Worm (Caenorhabditis elegans) whole organism, young adult: Measurements from ENCODE around the gene T24B8.4.

Experiments
- D2030.7 ChIP-seq: fragments of 200-800 bp; sonication (Bioruptor generic); IDR thresholded peaks from 2 replicates; pipeline ENCODE4 v1.3.6; 2022; ENCODE audit warnings: missing genetic modification reagents, missing genetic modification characterization, missing compliant biosample characterization
- T26A5.8 ChIP-seq: sonication (generic microtip); optimal IDR thresholded peaks from 2 replicates; lab custom pipeline; 2016; ENCODE audit warnings: missing genetic modification characterization, missing compliant biosample characterization
- Y53F4B.3 ChIP-seq: fragments of 200-800 bp; sonication (Bioruptor generic); IDR thresholded peaks from 2 replicates; pipeline ENCODE4 v1.3.6; 2022; ENCODE audit warnings: missing genetic modification reagents, missing genetic modification characterization, missing compliant biosample characterization
- ZK185.1 ChIP-seq: sonication (generic microtip); optimal IDR thresholded peaks from 2 replicates; lab custom pipeline; 2016; ENCODE audit warnings: mild to moderate bottlenecking, missing genetic modification characterization, missing compliant biosample characterization; ENCODE audit not compliant: poor library complexity, severe bottlenecking
- aptf-3 ChIP-seq: fragments of 200-800 bp; sonication (Bioruptor generic); IDR thresholded peaks from 2 replicates; pipeline ENCODE4 v1.3.6; 2022; ENCODE audit warnings: missing genetic modification characterization, missing compliant biosample characterization
- atf-7 ChIP-seq: sonication (generic microtip); optimal IDR thresholded peaks from 2 replicates; lab custom pipeline; 2017; ENCODE audit warnings: mild to moderate bottlenecking, missing genetic modification characterization, missing compliant biosample characterization
- attf-5 ChIP-seq: fragments of 200-800 bp; sonication (Bioruptor generic); optimal IDR thresholded peaks from 2 replicates; lab custom pipeline; 2018; ENCODE audit warnings: mild to moderate bottlenecking, missing genetic modification characterization, missing compliant biosample characterization
- attf-6 ChIP-seq: fragments of 200-800 bp; sonication (Bioruptor generic); IDR thresholded peaks from 2 replicates; pipeline ENCODE4 v1.3.6; 2022; ENCODE audit warnings: missing genetic modification reagents, missing genetic modification characterization, missing compliant biosample characterization
- cebp-1 ChIP-seq, 2 experiments: fragments of 200-800 bp in 1 of 2; sonication (Bioruptor generic) in 1 of 2; sonication (generic microtip) in 1 of 2; IDR thresholded peaks in 1 of 2; optimal IDR thresholded peaks in 1 of 2; 2 replicates each; pipeline versions ENCODE4 v1.3.6 to Lab custom; 2017 to 2022; ENCODE audit warnings: missing compliant biosample characterization in 2 of 2, missing genetic modification characterization in 2 of 2, mild to moderate bottlenecking in 1 of 2, missing genetic modification reagents in 1 of 2, moderate library complexity in 1 of 2
- ceh-58 ChIP-seq: fragments of 200-800 bp; sonication (Bioruptor generic); IDR thresholded peaks from 2 replicates; pipeline ENCODE4 v1.3.6; 2022; ENCODE audit warnings: missing genetic modification characterization, missing compliant biosample characterization
- dox-1 ChIP-seq: fragments of 200-800 bp; sonication (Bioruptor generic); IDR thresholded peaks from 2 replicates; pipeline ENCODE4 v1.3.6; 2022; ENCODE audit warnings: missing genetic modification reagents, missing genetic modification characterization, missing compliant biosample characterization
- dpff-1 ChIP-seq: sonication (generic microtip); optimal IDR thresholded peaks from 2 replicates; lab custom pipeline; 2017; ENCODE audit warnings: mild to moderate bottlenecking, missing genetic modification characterization, missing compliant biosample characterization
- egrh-3 ChIP-seq: fragments of 200-800 bp; sonication (Bioruptor generic); IDR thresholded peaks from 2 replicates; pipeline ENCODE4 v1.3.6; 2022; ENCODE audit warnings: missing genetic modification reagents, missing genetic modification characterization, missing compliant biosample characterization
- hlh-12 ChIP-seq: sonication (generic microtip); optimal IDR thresholded peaks from 2 replicates; lab custom pipeline; 2016; ENCODE audit warnings: missing genetic modification characterization, missing compliant biosample characterization
- hlh-26 ChIP-seq: fragments of 200-800 bp; sonication (Bioruptor generic); conservative IDR thresholded peaks from 2 replicates; pipeline ENCODE4 v1.3.6; 2022; ENCODE audit warnings: missing genetic modification reagents, missing genetic modification characterization, missing compliant biosample characterization
- hmg-1.2 ChIP-seq: fragments of 200-800 bp; sonication (Bioruptor generic); IDR thresholded peaks from 2 replicates; pipeline ENCODE4 v1.3.6; 2022; ENCODE audit warnings: missing genetic modification reagents, missing genetic modification characterization, missing compliant biosample characterization
- hmg-20 ChIP-seq: fragments of 200-800 bp; sonication (Bioruptor generic); IDR thresholded peaks from 2 replicates; pipeline ENCODE4 v1.3.6; 2022; ENCODE audit warnings: missing genetic modification reagents, missing genetic modification characterization, missing compliant biosample characterization
- hrde-1 ChIP-seq: sonication (generic microtip); optimal IDR thresholded peaks from 2 replicates; lab custom pipeline; 2016; ENCODE audit warnings: missing genetic modification characterization, mild to moderate bottlenecking, missing compliant biosample characterization, moderate library complexity, missing genotype, missing genetic modification reagents, borderline replicate concordance
- let-526 ChIP-seq: fragments of 200-800 bp; sonication (Bioruptor generic); IDR thresholded peaks from 2 replicates; pipeline ENCODE4 v1.3.6; 2022; ENCODE audit warnings: missing genetic modification reagents, missing genetic modification characterization, missing compliant biosample characterization
- let-607 ChIP-seq, 2 experiments: fragments of 200-800 bp in 1 of 2; sonication (Bioruptor generic) in 1 of 2; sonication (generic microtip) in 1 of 2; optimal IDR thresholded peaks; 2 replicates each; lab custom pipeline; 2016 to 2018; ENCODE audit warnings: mild to moderate bottlenecking in 2 of 2, missing compliant biosample characterization in 2 of 2, missing genetic modification characterization in 2 of 2, moderate library complexity in 2 of 2, missing genotype in 1 of 2
- lin-35 ChIP-seq, 3 experiments: fragments of 150-350 bp in 2 of 3; sonication (generic microtip) in 1 of 3; optimal IDR thresholded peaks; 2 replicates each; lab custom pipeline; 2014 to 2018; ENCODE audit warnings: missing biosample characterization in 3 of 3, missing genetic modification characterization in 3 of 3, missing genetic modification reagents in 3 of 3
- lin-40 ChIP-seq: sonication (generic microtip); optimal IDR thresholded peaks from 2 replicates; lab custom pipeline; 2016; ENCODE audit warnings: missing genetic modification characterization, mild to moderate bottlenecking, missing compliant biosample characterization, missing genotype, missing genetic modification reagents
- lin-54 ChIP-seq: fragments of 200-800 bp; sonication (Bioruptor generic); optimal IDR thresholded peaks from 2 replicates; lab custom pipeline; 2018; ENCODE audit warnings: mild to moderate bottlenecking, missing genetic modification characterization, missing compliant biosample characterization
- lsy-27 ChIP-seq: sonication (generic microtip); optimal IDR thresholded peaks from 2 replicates; lab custom pipeline; 2017; ENCODE audit warnings: missing genetic modification characterization, mild to moderate bottlenecking, missing compliant biosample characterization, antibody characterized with exemption, missing genotype, borderline replicate concordance; ENCODE audit not compliant: insufficient read depth
- madf-3 ChIP-seq: fragments of 200-800 bp; sonication (Bioruptor generic); IDR thresholded peaks from 2 replicates; pipeline ENCODE4 v1.3.6; 2022; ENCODE audit warnings: missing genetic modification reagents, missing genetic modification characterization, missing compliant biosample characterization
- madf-6 ChIP-seq: fragments of 200-800 bp; sonication (Bioruptor generic); IDR thresholded peaks from 2 replicates; pipeline ENCODE4 v1.3.6; 2022; ENCODE audit warnings: missing genetic modification reagents, missing genetic modification characterization, missing compliant biosample characterization
- madf-8 ChIP-seq: fragments of 200-800 bp; sonication (Bioruptor generic); conservative IDR thresholded peaks from 2 replicates; pipeline ENCODE4 v1.3.6; 2022; ENCODE audit warnings: missing genetic modification reagents, missing genetic modification characterization, missing compliant biosample characterization
- mes-4 ChIP-seq: sonication (generic microtip); optimal IDR thresholded peaks from 2 replicates; lab custom pipeline; 2016; ENCODE audit warnings: missing genotype, missing genetic modification characterization, missing compliant biosample characterization
- nfya-2 ChIP-seq: fragments of 200-800 bp; sonication (Bioruptor generic); IDR thresholded peaks from 2 replicates; pipeline ENCODE4 v1.3.6; 2022; ENCODE audit warnings: missing genetic modification reagents, missing genetic modification characterization, missing compliant biosample characterization
- nhr-120 ChIP-seq: fragments of 200-800 bp; sonication (Bioruptor generic); IDR thresholded peaks from 2 replicates; pipeline ENCODE4 v1.3.6; 2022; ENCODE audit warnings: missing genetic modification characterization, missing compliant biosample characterization
- nhr-90 ChIP-seq: sonication (generic microtip); optimal IDR thresholded peaks from 2 replicates; lab custom pipeline; 2016; ENCODE audit warnings: missing genotype, mild to moderate bottlenecking, missing genetic modification characterization, missing compliant biosample characterization
- snpc-1.1 ChIP-seq: sonication (generic microtip); optimal IDR thresholded peaks from 2 replicates; lab custom pipeline; 2017; ENCODE audit warnings: missing genetic modification characterization, mild to moderate bottlenecking, missing compliant biosample characterization, antibody characterized with exemption, moderate library complexity, missing genotype, missing genetic modification reagents; ENCODE audit not compliant: insufficient read depth
- snpc-1.3 ChIP-seq: sonication (generic microtip); optimal IDR thresholded peaks from 2 replicates; lab custom pipeline; 2017; ENCODE audit warnings: missing genetic modification characterization, mild to moderate bottlenecking, missing compliant biosample characterization, antibody characterized with exemption, moderate library complexity, missing genotype, missing genetic modification reagents; ENCODE audit not compliant: insufficient read depth
- snpc-4 ChIP-seq, 5 experiments: fragments of 150-350 bp in 1 of 5; sonication (generic microtip) in 4 of 5; optimal IDR thresholded peaks; 2 replicates each; lab custom pipeline; 2014 to 2018; ENCODE audit warnings: missing genetic modification characterization in 5 of 5, missing biosample characterization in 3 of 5, antibody characterized with exemption in 2 of 5, mild to moderate bottlenecking in 2 of 5, missing compliant biosample characterization in 2 of 5, missing genotype in 2 of 5, moderate library complexity in 2 of 5, missing genetic modification reagents in 1 of 5
- unc-130 ChIP-seq: sonication (generic microtip); optimal IDR thresholded peaks from 2 replicates; lab custom pipeline; 2016; ENCODE audit warnings: missing genetic modification reagents, missing genetic modification characterization, missing compliant biosample characterization
- zfh-2 ChIP-seq: fragments of 200-800 bp; sonication (Bioruptor generic); conservative IDR thresholded peaks from 2 replicates; pipeline ENCODE4 v1.3.6; 2022; ENCODE audit warnings: missing genetic modification reagents, missing genetic modification characterization, missing compliant biosample characterization
- zim-3 ChIP-seq: sonication (generic microtip); optimal IDR thresholded peaks from 2 replicates; lab custom pipeline; 2017; ENCODE audit warnings: mild to moderate bottlenecking, missing genetic modification characterization, moderate library complexity, missing compliant biosample characterization
- ztf-26 ChIP-seq: sonication (generic microtip); optimal IDR thresholded peaks from 2 replicates; lab custom pipeline; 2017; ENCODE audit warnings: missing genetic modification characterization, missing compliant biosample characterization

T24B8.4 gene

DNA sequence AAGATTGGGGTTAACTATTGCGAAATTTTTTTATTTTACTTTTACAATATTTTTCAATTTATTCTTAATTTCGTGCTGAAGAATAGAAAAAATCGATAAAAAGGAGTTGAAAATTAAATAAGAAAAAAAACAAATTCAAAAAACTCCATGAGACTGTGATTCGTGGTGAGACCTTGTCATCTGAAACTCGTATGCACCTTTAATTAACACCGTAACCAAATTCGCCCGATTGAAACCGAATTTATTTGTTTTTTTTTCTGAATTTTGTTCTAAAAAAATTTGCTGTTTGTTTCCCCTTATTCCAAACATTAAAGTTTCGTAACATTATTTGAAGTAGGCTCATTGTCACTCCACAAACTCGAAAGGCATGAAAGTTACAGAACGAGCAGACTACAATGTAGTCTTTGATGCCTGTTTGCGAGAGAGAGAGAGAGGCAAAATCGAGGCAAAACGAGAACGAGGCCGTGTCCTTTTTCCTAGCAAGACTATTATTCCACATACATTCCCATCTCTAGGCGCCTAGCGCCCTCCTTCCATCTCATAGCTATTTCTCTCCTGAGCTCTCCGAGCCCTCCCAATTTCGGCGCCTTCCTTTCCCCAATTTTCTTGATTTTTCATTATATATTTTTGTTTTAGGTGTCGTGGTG, 38.4 kb upstream of the T24B8.4 start, which contains the start of gene T24H10.4 (continued):
- TF ChIP-seq let-607 (tag; optimal IDR thresholded peaks at IDR 0.05; lab: Kevin White, UChicago) (no peak), atf-7 (tag; lab: Kevin White, UChicago) (no peak), ZK185.1 (no peak), madf-6 (GFP tag; lab: Robert Waterston, UW) (peak; percentile 65), egrh-3 (GFP tag; lab: Robert Waterston, UW) (no peak), zfh-2 (GFP tag; lab: Robert Waterston, UW) (0 out of 2 replicates have a peak, but pooled peaks have one; percentile 45), D2030.7 (GFP tag; lab: Robert Waterston, UW) (0 out of 2 replicates have a peak, but pooled peaks have one; percentile 8), ztf-26 (tag; lab: Kevin White, UChicago) (no peak), lin-35 (GFP tag; optimal IDR thresholded peaks at IDR 0.05; lab: Kevin White, UChicago) (no peak), dox-1 (no peak), lin-54 (no peak), snpc-1.3 (peak; percentile 15), hmg-20 (GFP tag; lab: Robert Waterston, UW) (no peak), hrde-1 (tag; lab: Kevin White, UChicago) (no peak), hlh-12 (tag; lab: Kevin White, UChicago) (no peak), dpff-1 (no peak), nhr-120 (GFP tag; lab: Robert Waterston, UW) (no peak), nfya-2 (GFP tag; lab: Robert Waterston, UW) (no peak), T26A5.8 (tag; lab: Kevin White, UChicago) (no peak), aptf-3 (GFP tag; lab: Robert Waterston, UW) (no peak), mes-4 (tag; lab: Kevin White, UChicago) (no peak), attf-6 (no peak), hmg-1.2 (GFP tag; lab: Robert Waterston, UW) (no peak), nhr-90 (tag; lab: Kevin White, UChicago) (no peak), attf-5 (GFP tag; lab: Kevin White, UChicago) (no peak), snpc-4 (GFP tag; optimal IDR thresholded peaks at IDR 0.05; lab: Kevin White, UChicago) (no peak), snpc-4 (tag; optimal IDR thresholded peaks at IDR 0.05; lab: Kevin White, UChicago) (no peak), zim-3 (tag; lab: Kevin White, UChicago) (no peak), let-526 (GFP tag; lab: Robert Waterston, UW) (no peak), unc-130 (GFP tag; lab: Kevin White, UChicago) (no peak), lsy-27 (tag; lab: Kevin White, UChicago) (no peak), Y53F4B.3 (GFP tag; lab: Robert Waterston, UW) (no peak), ceh-58 (GFP tag; lab: Robert Waterston, UW) (no peak), madf-3 (GFP tag; lab: Robert Waterston, UW) (no peak), cebp-1 (GFP tag; IDR thresholded peaks at IDR 0.05; lab: Robert Waterston, UW) (no peak), cebp-1 (tag; optimal IDR thresholded peaks at IDR 0.05; lab: Kevin White, UChicago) (peak; percentile 43), hlh-26 (GFP tag; lab: Robert Waterston, UW) (no peak), snpc-1.1 (tag; lab: Kevin White, UChicago) (no peak), lin-40 (tag; lab: Kevin White, UChicago) (no peak), madf-8 (GFP tag; lab: Robert Waterston, UW) (peak; percentile 64)
